Worm (Caenorhabditis elegans) whole organism, L2 larva: Measurements from ENCODE around the gene spp-30.

ENCODE experiments used
- R02D3.7 ChIP-seq: fragments of 150-350 bp; optimal IDR thresholded peaks from 2 replicates; lab custom pipeline; 2014; ENCODE audit warnings: missing biosample characterization, missing genetic modification characterization
- ama-1 ChIP-seq: fragments of 150-350 bp; optimal IDR thresholded peaks from 2 replicates; lab custom pipeline; 2018; ENCODE audit warnings: inconsistent platforms
- crh-2 ChIP-seq: sonication (generic microtip); optimal IDR thresholded peaks from 2 replicates; lab custom pipeline; 2017; ENCODE audit warnings: missing biosample characterization, missing genetic modification characterization
- elt-1 ChIP-seq: fragments of 150-350 bp; optimal IDR thresholded peaks from 2 replicates; lab custom pipeline; 2014; ENCODE audit warnings: missing biosample characterization, missing genetic modification characterization
- elt-3 ChIP-seq: sonication (generic microtip); optimal IDR thresholded peaks from 2 replicates; lab custom pipeline; 2017; ENCODE audit warnings: missing biosample characterization, missing genetic modification characterization
- nhr-21 ChIP-seq: fragments of 150-350 bp; optimal IDR thresholded peaks from 2 replicates; lab custom pipeline; 2014; ENCODE audit warnings: missing biosample characterization, missing genetic modification characterization
- nhr-237 ChIP-seq: fragments of 150-350 bp; optimal IDR thresholded peaks from 2 replicates; lab custom pipeline; 2014; ENCODE audit warnings: missing biosample characterization, missing genetic modification characterization
- nhr-25 ChIP-seq: fragments of 150-350 bp; sonication (generic microtip); optimal IDR thresholded peaks from 3 replicates; lab custom pipeline; 2014; ENCODE audit warnings: missing biosample characterization, missing genetic modification characterization
- nhr-77 ChIP-seq: fragments of 150-350 bp; optimal IDR thresholded peaks from 2 replicates; lab custom pipeline; 2014; ENCODE audit warnings: missing biosample characterization, missing genetic modification characterization
- snpc-4 ChIP-seq: fragments of 150-350 bp; optimal IDR thresholded peaks from 2 replicates; lab custom pipeline; 2014; ENCODE audit warnings: missing biosample characterization, missing genetic modification characterization
- unc-39 ChIP-seq: fragments of 150-350 bp; optimal IDR thresholded peaks from 2 replicates; lab custom pipeline; 2014; ENCODE audit warnings: missing biosample characterization, missing genetic modification characterization
- unc-55 ChIP-seq: fragments of 150-350 bp; sonication (generic microtip); optimal IDR thresholded peaks from 3 replicates; lab custom pipeline; 2014; ENCODE audit warnings: missing biosample characterization, missing genetic modification reagents, missing genetic modification characterization
- zag-1 ChIP-seq: fragments of 150-350 bp; optimal IDR thresholded peaks from 2 replicates; lab custom pipeline; 2014; ENCODE audit warnings: missing biosample characterization, missing genetic modification characterization
- ztf-4 ChIP-seq: fragments of 150-350 bp; optimal IDR thresholded peaks from 2 replicates; lab custom pipeline; 2014; ENCODE audit warnings: missing biosample characterization, missing genetic modification characterization

ce11 chrX:11596876-11597275, 31.6 kb downstream of the spp-30 start:
- no peak for TF ChIP-seq unc-55 (GFP tag; lab: Kevin White, UChicago)
- no peak for TF ChIP-seq nhr-237 (tag; lab: Kevin White, UChicago)
- TF ChIP-seq ztf-4 (tag; lab: Kevin White, UChicago): no peak
- TF ChIP-seq elt-1 (tag; lab: Kevin White, UChicago): no peak
- no peak for TF ChIP-seq unc-39 (tag; lab: Kevin White, UChicago)
- no peak for TF ChIP-seq R02D3.7 (tag; lab: Kevin White, UChicago)
- TF ChIP-seq nhr-25 (tag; lab: Kevin White, UChicago): no peak
- TF ChIP-seq nhr-77 (tag; lab: Kevin White, UChicago): no peak
- TF ChIP-seq elt-3 (tag; lab: Kevin White, UChicago): no peak
- no peak for TF ChIP-seq zag-1
- no peak for TF ChIP-seq snpc-4 (tag; lab: Kevin White, UChicago)
- no peak for TF ChIP-seq nhr-21 (tag; lab: Kevin White, UChicago)
- no peak for TF ChIP-seq ama-1 (lab: Kevin White, UChicago)
- TF ChIP-seq crh-2: no peak
